Fruit fly (Drosophila melanogaster): Measurements from ENCODE around the gene Scm.

The Scm gene

dm6 chr3R:9612217-9612616 lies 25.2 kb downstream of the Scm start:
- TF ChIP-seq ovo (GFP tag; optimal IDR thresholded peaks at IDR 0.05): no peak
- TF ChIP-seq bab1 (GFP tag; optimal IDR thresholded peaks at IDR 0.05): peak; percentile 10
- TF ChIP-seq cic (GFP tag; optimal IDR thresholded peaks at IDR 0.05): no peak
- TF ChIP-seq CG1620 (GFP tag; optimal IDR thresholded peaks at IDR 0.05): no peak
- TF ChIP-seq tj (GFP tag; optimal IDR thresholded peaks at IDR 0.05): peak; percentile 10
- no peak for TF ChIP-seq Hr96 (GFP tag; optimal IDR thresholded peaks at IDR 0.05)
- no peak for TF ChIP-seq CG5204 (GFP tag; optimal IDR thresholded peaks at IDR 0.05)
- TF ChIP-seq Crg-1 (GFP tag; optimal IDR thresholded peaks at IDR 0.05): no peak

- TF ChIP-seq Hr96 (GFP tag; optimal IDR thresholded peaks at IDR 0.05) (no peak), CG14711 (tag; optimal IDR thresholded peaks at IDR 0.05) (no peak), bab1 (GFP tag; optimal IDR thresholded peaks at IDR 0.05) (no peak), CG7101 (tag; optimal IDR thresholded peaks at IDR 0.05) (no peak), cnc (optimal IDR thresholded peaks at IDR 0.05) (no peak), CG1620 (GFP tag; optimal IDR thresholded peaks at IDR 0.05) (no peak), kay (GFP tag; ENCODE audit: borderline replicate concordance) (no peak), Mnt (GFP tag; optimal IDR thresholded peaks at IDR 0.05) (no peak), ovo (GFP tag; optimal IDR thresholded peaks at IDR 0.05) (no peak), CG7045 (GFP tag; optimal IDR thresholded peaks at IDR 0.05) (no peak), toe (GFP tag; optimal IDR thresholded peaks at IDR 0.05) (no peak), cic (GFP tag; optimal IDR thresholded peaks at IDR 0.05) (no peak), CG33017 (tag; optimal IDR thresholded peaks at IDR 0.05) (no peak), CG12768 (GFP tag; optimal IDR thresholded peaks at IDR 0.05) (no peak), Clk (GFP tag; optimal IDR thresholded peaks at IDR 0.05) (no peak), CG5204 (GFP tag; optimal IDR thresholded peaks at IDR 0.05) (no peak), tj (GFP tag; optimal IDR thresholded peaks at IDR 0.05) (no peak), Crg-1 (GFP tag; optimal IDR thresholded peaks at IDR 0.05) (no peak), CG11617 (GFP tag; optimal IDR thresholded peaks at IDR 0.05) (no peak), pad (GFP tag; optimal IDR thresholded peaks at IDR 0.05) (no peak)
These were observed 29.2 kb downstream of the Scm start for dm6 chr3R:9608206-9608605.

- no peak for TF ChIP-seq CG1620 (GFP tag; optimal IDR thresholded peaks at IDR 0.05)
- TF ChIP-seq toe (GFP tag; optimal IDR thresholded peaks at IDR 0.05): no peak
- TF ChIP-seq tj (GFP tag; optimal IDR thresholded peaks at IDR 0.05): no peak
- no peak for TF ChIP-seq ovo (GFP tag; optimal IDR thresholded peaks at IDR 0.05)
- no peak for TF ChIP-seq cnc (optimal IDR thresholded peaks at IDR 0.05)
- no peak for TF ChIP-seq Mnt (GFP tag; optimal IDR thresholded peaks at IDR 0.05)
- no peak for TF ChIP-seq CG12768 (GFP tag; optimal IDR thresholded peaks at IDR 0.05)
- TF ChIP-seq CG11617 (GFP tag; optimal IDR thresholded peaks at IDR 0.05): no peak
- TF ChIP-seq kay (GFP tag; ENCODE audit: borderline replicate concordance): no peak
- no peak for TF ChIP-seq CG7045 (GFP tag; optimal IDR thresholded peaks at IDR 0.05)
- no peak for TF ChIP-seq CG33017 (tag; optimal IDR thresholded peaks at IDR 0.05)
- no peak for TF ChIP-seq Hr96 (GFP tag; optimal IDR thresholded peaks at IDR 0.05)
These were observed 30.3 kb downstream of the Scm start for dm6 chr3R:9606913-9607804.

dm6 chr3R:9605084-9605483 lies 32.3 kb downstream of the Scm start:
- TF ChIP-seq ovo (GFP tag; optimal IDR thresholded peaks at IDR 0.05) (no peak), CG12768 (GFP tag; optimal IDR thresholded peaks at IDR 0.05) (no peak), CG1620 (GFP tag; optimal IDR thresholded peaks at IDR 0.05) (no peak), CG14711 (tag; optimal IDR thresholded peaks at IDR 0.05) (no peak), Mnt (GFP tag; optimal IDR thresholded peaks at IDR 0.05) (no peak), CG11617 (GFP tag; optimal IDR thresholded peaks at IDR 0.05) (no peak), cic (GFP tag; optimal IDR thresholded peaks at IDR 0.05) (no peak), cnc (optimal IDR thresholded peaks at IDR 0.05) (no peak), CG33017 (tag; optimal IDR thresholded peaks at IDR 0.05) (no peak), CG7045 (GFP tag; optimal IDR thresholded peaks at IDR 0.05) (no peak), kay (GFP tag; ENCODE audit: borderline replicate concordance) (no peak), CG7101 (tag; optimal IDR thresholded peaks at IDR 0.05) (no peak), bab1 (GFP tag; optimal IDR thresholded peaks at IDR 0.05) (no peak), tj (GFP tag; optimal IDR thresholded peaks at IDR 0.05) (no peak), Clk (GFP tag; optimal IDR thresholded peaks at IDR 0.05) (no peak), Hr96 (GFP tag; optimal IDR thresholded peaks at IDR 0.05) (no peak), CG5204 (GFP tag; optimal IDR thresholded peaks at IDR 0.05) (no peak), Crg-1 (GFP tag; optimal IDR thresholded peaks at IDR 0.05) (no peak), pad (GFP tag; optimal IDR thresholded peaks at IDR 0.05) (no peak)

- TF ChIP-seq CG12768 (GFP tag; optimal IDR thresholded peaks at IDR 0.05) (no peak), Hr96 (GFP tag; optimal IDR thresholded peaks at IDR 0.05) (no peak), cic (GFP tag; optimal IDR thresholded peaks at IDR 0.05) (no peak), tj (GFP tag; optimal IDR thresholded peaks at IDR 0.05) (no peak), pad (GFP tag; optimal IDR thresholded peaks at IDR 0.05) (no peak), kay (GFP tag; ENCODE audit: borderline replicate concordance) (no peak), CG11617 (GFP tag; optimal IDR thresholded peaks at IDR 0.05) (no peak), CG1620 (GFP tag; optimal IDR thresholded peaks at IDR 0.05) (no peak), CG5204 (GFP tag; optimal IDR thresholded peaks at IDR 0.05) (no peak), Clk (GFP tag; optimal IDR thresholded peaks at IDR 0.05) (no peak), Crg-1 (GFP tag; optimal IDR thresholded peaks at IDR 0.05) (no peak)
These were observed 32.9 kb downstream of the Scm start for dm6 chr3R:9604445-9605020.

All from whole organism, adult.